Worm (Caenorhabditis elegans): ENCODE data around the gene ZK856.5.

The ZK856.5 gene

DNA sequence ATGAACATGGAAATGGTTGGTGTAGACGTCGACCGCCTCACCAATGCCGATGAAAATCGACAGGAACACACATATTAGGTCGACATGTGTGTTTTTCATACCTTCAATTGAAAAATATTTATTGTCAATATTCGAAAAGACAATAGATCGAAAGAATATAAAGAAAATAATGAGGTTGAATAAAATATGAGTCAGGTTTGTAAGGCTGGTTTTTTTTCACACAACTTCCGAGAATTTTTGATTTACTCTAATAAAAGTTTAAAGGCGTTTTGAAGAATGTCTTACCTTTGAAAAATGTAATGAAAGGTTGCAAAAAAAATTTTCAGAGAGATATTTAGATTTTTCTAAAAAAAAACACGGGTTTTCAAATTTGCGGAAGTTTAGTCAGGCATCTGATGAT is 16.3 kb downstream of the ZK856.5 start, which contains the start of gene egl-3:
Gene egl-3 (minus strand): TSS at position 101 of the 400 bp plus-strand sequence.
- TF ChIP-seq unc-62 (GFP tag; optimal IDR thresholded peaks at IDR 0.05 in 1 of 2) (peak in 1 of 2 experiments; percentile 26), unc-62 (tag; optimal IDR thresholded peaks at IDR 0.05) (no peak), daf-8 (GFP tag; IDR thresholded peaks at IDR 0.05) (no peak)

DNA sequence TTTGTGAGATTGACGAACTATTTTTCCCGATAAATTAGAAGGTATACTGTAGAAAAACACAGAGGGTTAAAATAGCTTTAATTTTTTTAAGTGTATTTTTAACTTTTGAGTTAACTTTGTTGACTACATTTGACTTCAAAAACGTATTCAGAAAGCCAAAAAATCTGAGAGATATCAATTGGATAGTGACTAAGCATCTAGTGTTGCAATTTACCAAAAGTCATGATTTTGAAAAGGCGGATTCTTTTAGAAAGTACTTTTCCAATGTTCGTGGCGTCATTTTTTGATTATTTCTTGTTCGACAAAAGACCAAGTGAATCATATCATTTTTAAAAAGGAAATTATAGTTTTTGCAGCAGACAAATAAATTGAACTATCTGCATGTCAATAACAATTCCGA is 21.1 kb downstream of the ZK856.5 start:
- peak; percentile 49 for TF ChIP-seq mep-1 (tag; optimal IDR thresholded peaks at IDR 0.05)
- TF ChIP-seq daf-19 (GFP tag; conservative IDR thresholded peaks at IDR 0.05) = no peak
- peak; percentile 24 for TF ChIP-seq lin-13 (GFP tag; optimal IDR thresholded peaks at IDR 0.05)
- no peak for TF ChIP-seq pqm-1 (tag; optimal IDR thresholded peaks at IDR 0.05)
- TF ChIP-seq lir-3 (tag; optimal IDR thresholded peaks at IDR 0.05) = no peak
- TF ChIP-seq nhr-11 (tag; optimal IDR thresholded peaks at IDR 0.05) = no peak
- TF ChIP-seq R02D3.7 (tag; optimal IDR thresholded peaks at IDR 0.05) = no peak
- TF ChIP-seq aly-2 (tag; optimal IDR thresholded peaks at IDR 0.05) = no peak
- TF ChIP-seq lin-1 (GFP tag; IDR thresholded peaks at IDR 0.05) = no peak
- TF ChIP-seq F49E8.2 (tag; optimal IDR thresholded peaks at IDR 0.05; ENCODE audit: borderline replicate concordance) = no peak
- TF ChIP-seq nhr-41 (GFP tag; IDR thresholded peaks at IDR 0.05) = no peak
- TF ChIP-seq zip-2 (tag; optimal IDR thresholded peaks at IDR 0.05) = no peak
- no peak for TF ChIP-seq nhr-111 (GFP tag; optimal IDR thresholded peaks at IDR 0.05)

DNA sequence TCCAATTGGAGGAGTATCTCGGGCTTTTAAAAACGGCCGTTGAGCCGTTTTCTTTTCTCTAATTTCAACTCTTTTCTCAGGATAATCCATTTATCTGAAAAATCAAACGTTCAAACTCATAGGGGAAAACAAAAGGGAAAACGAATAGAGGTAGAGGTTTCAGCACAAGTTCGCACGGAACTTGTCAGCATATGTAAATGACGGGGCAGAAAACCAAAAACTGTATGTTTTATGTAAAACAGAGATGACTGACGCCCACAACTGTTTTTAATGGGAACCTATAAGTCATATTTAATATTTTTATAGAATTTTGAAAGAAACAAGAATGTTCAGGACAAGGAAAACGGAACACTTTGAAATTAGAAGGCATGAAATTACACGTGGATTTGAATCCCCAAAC is 23.6 kb downstream of the ZK856.5 start, which contains the start of gene C51E3.6:
Gene C51E3.6 (minus strand): TSS at position 101 of the 400 bp plus-strand sequence.
- TF ChIP-seq spr-3 (GFP tag; optimal IDR thresholded peaks at IDR 0.05) (no peak), pha-4 (GFP tag; IDR thresholded peaks at IDR 0.05) (no peak), pha-4 (tag; optimal IDR thresholded peaks at IDR 0.05) (no peak), nhr-77 (tag; optimal IDR thresholded peaks at IDR 0.05) (no peak), dmd-9 (GFP tag; IDR thresholded peaks at IDR 0.05) (no peak), nhr-41 (GFP tag; IDR thresholded peaks at IDR 0.05) (no peak), nhr-6 (tag; optimal IDR thresholded peaks at IDR 0.05) (no peak), lin-1 (GFP tag; IDR thresholded peaks at IDR 0.05) (no peak), hmg-1.1 (GFP tag; IDR thresholded peaks at IDR 0.05) (no peak), snpc-1.2 (GFP tag; IDR thresholded peaks at IDR 0.05) (no peak), ctbp-1 (GFP tag; IDR thresholded peaks at IDR 0.05) (no peak), lin-39 (tag; optimal IDR thresholded peaks at IDR 0.05) (no peak), ztf-7 (tag; optimal IDR thresholded peaks at IDR 0.05) (no peak), hif-1 (tag; optimal IDR thresholded peaks at IDR 0.05) (no peak), fkh-10 (GFP tag; optimal IDR thresholded peaks at IDR 0.05) (no peak), cey-2 (tag; optimal IDR thresholded peaks at IDR 0.05; ENCODE audit: borderline replicate concordance, insufficient read depth) (no peak), tag-97 (GFP tag; IDR thresholded peaks at IDR 0.05) (no peak), ama-1 (optimal IDR thresholded peaks at IDR 0.05) (no peak)

DNA sequence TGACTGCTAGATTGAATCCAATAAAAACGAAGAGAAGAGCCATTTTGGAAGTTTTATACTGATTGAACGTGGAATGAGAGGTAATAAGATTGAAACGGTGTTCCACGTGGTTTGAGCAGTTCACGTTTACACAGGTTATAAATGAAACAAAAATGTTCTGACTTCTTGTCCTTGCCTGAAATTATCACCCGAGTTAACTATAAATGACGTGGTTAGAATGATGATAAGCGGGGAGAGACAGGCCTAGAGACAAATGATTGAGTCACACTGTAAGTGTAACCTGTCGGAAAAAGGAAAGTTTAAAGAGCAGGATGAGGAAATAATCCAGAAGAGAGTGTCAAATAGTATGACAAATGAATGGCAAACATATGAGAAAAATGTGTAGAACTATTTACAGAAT is 29.0 kb downstream of the ZK856.5 start, which contains the start of gene C51E3.10:
Gene C51E3.10 (minus strand): TSS at position 181 of the 400 bp plus-strand sequence.
- TF ChIP-seq nhr-77 (tag; optimal IDR thresholded peaks at IDR 0.05) = peak; percentile 35
- no peak for TF ChIP-seq nhr-102 (tag; optimal IDR thresholded peaks at IDR 0.05)
- no peak for TF ChIP-seq attf-4 (tag; optimal IDR thresholded peaks at IDR 0.05)
- TF ChIP-seq nhr-41 (GFP tag; IDR thresholded peaks at IDR 0.05) = no peak
- peak; percentile 18 for TF ChIP-seq nhr-48 (tag; optimal IDR thresholded peaks at IDR 0.05)
- TF ChIP-seq madf-5 (GFP tag; IDR thresholded peaks at IDR 0.05) = no peak
- no peak for TF ChIP-seq vab-7 (GFP tag; IDR thresholded peaks at IDR 0.05)
- TF ChIP-seq Y48G9A.11 (GFP tag; IDR thresholded peaks at IDR 0.05) = no peak
- TF ChIP-seq hmg-1.1 (GFP tag; IDR thresholded peaks at IDR 0.05) = no peak
- no peak for TF ChIP-seq sdz-12 (GFP tag; optimal IDR thresholded peaks at IDR 0.05)
- peak; percentile 71; the same call in 1 of the 2 replicates for TF ChIP-seq lin-1 (GFP tag; IDR thresholded peaks at IDR 0.05)
- no peak for TF ChIP-seq nhr-6 (tag; optimal IDR thresholded peaks at IDR 0.05)
- TF ChIP-seq mep-1 (tag; optimal IDR thresholded peaks at IDR 0.05) = peak; percentile 36
- TF ChIP-seq unc-39 (tag; optimal IDR thresholded peaks at IDR 0.05) = no peak
- TF ChIP-seq hif-1 (tag; optimal IDR thresholded peaks at IDR 0.05) = no peak
- no peak for TF ChIP-seq fkh-10 (GFP tag; optimal IDR thresholded peaks at IDR 0.05)
- TF ChIP-seq mdl-1 (tag; optimal IDR thresholded peaks at IDR 0.05) = peak in 1 of 2 experiments; percentile 77
- TF ChIP-seq lin-29 (GFP tag; IDR thresholded peaks at IDR 0.05) = no peak
- no peak for TF ChIP-seq php-3 (GFP tag; IDR thresholded peaks at IDR 0.05)
- TF ChIP-seq ama-1 (optimal IDR thresholded peaks at IDR 0.05) = no peak
- no peak for TF ChIP-seq skn-1 (tag; optimal IDR thresholded peaks at IDR 0.05)
- TF ChIP-seq ceh-82 (tag; optimal IDR thresholded peaks at IDR 0.05) = no peak
- no peak for TF ChIP-seq snpc-1.2 (GFP tag; IDR thresholded peaks at IDR 0.05)
- peak; percentile 93 for TF ChIP-seq pqm-1 (tag; optimal IDR thresholded peaks at IDR 0.05)
- TF ChIP-seq snpc-4 (tag; optimal IDR thresholded peaks at IDR 0.05) = no peak
- TF ChIP-seq zip-11 (GFP tag; IDR thresholded peaks at IDR 0.05) = no peak

Measured in whole organism, L4 larva.